Comparison of ENCODE assay signal across 2 fruit fly cellular contexts in the genomic region with DNA sequence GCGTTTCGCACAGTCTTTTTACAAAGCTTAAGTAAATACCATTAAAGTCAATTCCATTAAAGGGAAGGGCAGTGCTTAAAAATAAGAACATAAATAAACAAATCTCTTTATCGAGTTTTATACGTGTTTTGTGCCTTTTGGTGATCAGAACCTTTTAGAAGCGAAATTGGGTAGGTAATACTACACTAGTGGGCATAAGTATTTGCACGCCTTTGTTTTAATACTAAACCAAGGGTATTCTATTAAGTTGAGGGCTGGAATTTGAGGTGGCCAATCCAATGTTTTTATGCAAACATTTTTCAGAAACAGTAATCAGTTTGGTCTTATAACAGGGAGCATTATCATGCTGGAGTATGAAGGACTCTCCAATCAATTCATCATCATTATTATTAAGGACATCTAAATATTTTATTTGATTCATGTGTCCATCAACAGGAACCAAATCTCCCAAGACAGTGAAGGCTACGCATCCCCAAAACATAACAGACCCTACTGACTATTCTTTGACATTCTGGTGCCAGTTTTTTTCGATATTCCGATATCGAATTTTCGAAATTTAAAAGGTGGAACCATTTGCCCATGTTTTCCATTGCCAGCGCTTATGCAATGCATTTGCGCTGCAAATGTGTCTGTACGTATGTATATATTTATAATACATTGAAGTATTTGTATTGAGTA.
TF ChIP-seq lines count a peak whose summit lies in the region.

No protein-coding gene starts in this region.

- TF ChIP-seq CTCF in whole organism, embryonic (GFP tag; optimal IDR thresholded peaks at IDR 0.05; lab: Kevin White, UChicago): no peak

TF ChIP-seq in whole organism, adult, 20 proteins besides CTCF, POLR2A, EP300 and RAD21:
- TF ChIP-seq CG7045 (GFP tag; optimal IDR thresholded peaks at IDR 0.05; lab: Kevin White, UChicago) (no peak), CG5204 (GFP tag; optimal IDR thresholded peaks at IDR 0.05; lab: Kevin White, UChicago) (peak; percentile 11), bab1 (GFP tag; optimal IDR thresholded peaks at IDR 0.05; lab: Kevin White, UChicago) (no peak), CG12768 (GFP tag; optimal IDR thresholded peaks at IDR 0.05; lab: Kevin White, UChicago) (no peak)

TF ChIP-seq in whole organism, embryonic, 481 proteins besides CTCF, POLR2A, EP300 and RAD21:
- no peak for TF ChIP-seq Myb (GFP tag; optimal IDR thresholded peaks at IDR 0.05; lab: Kevin White, UChicago)
- TF ChIP-seq Chrac-16 (GFP tag; optimal IDR thresholded peaks at IDR 0.05; lab: Kevin White, UChicago): no peak
- no peak for TF ChIP-seq CG17186 (GFP tag; optimal IDR thresholded peaks at IDR 0.05; lab: Kevin White, UChicago)
- TF ChIP-seq ssp (GFP tag; IDR thresholded peaks at IDR 0.05; lab: Robert Waterston, UW): peak; percentile 86
- TF ChIP-seq NC2β (GFP tag; optimal IDR thresholded peaks at IDR 0.05; lab: Kevin White, UChicago): no peak
- no peak for TF ChIP-seq CG8478 (optimal IDR thresholded peaks at IDR 0.05; lab: Kevin White, UChicago)
- TF ChIP-seq CG1603 (tag; optimal IDR thresholded peaks at IDR 0.05; lab: Kevin White, UChicago): peak; percentile 46
- TF ChIP-seq zf30C (GFP tag; optimal IDR thresholded peaks at IDR 0.05; lab: Kevin White, UChicago): no peak
- TF ChIP-seq CG6654 (GFP tag; optimal IDR thresholded peaks at IDR 0.05; lab: Kevin White, UChicago): no peak
- 0 out of 2 replicates have a peak, but pooled peaks have one; percentile 37 for TF ChIP-seq ara (GFP tag; IDR thresholded peaks at IDR 0.05; lab: Robert Waterston, UW)
- TF ChIP-seq CG8388 (GFP tag; optimal IDR thresholded peaks at IDR 0.05; lab: Kevin White, UChicago): peak; percentile 92
- TF ChIP-seq CG17802 (tag; optimal IDR thresholded peaks at IDR 0.05; lab: Kevin White, UChicago): peak; percentile 84
- TF ChIP-seq row (GFP tag; IDR thresholded peaks at IDR 0.05; lab: Robert Waterston, UW): 0 out of 3 replicates have a peak, but pooled peaks have one; percentile 18
- no peak for TF ChIP-seq CG17328 (GFP tag; IDR thresholded peaks at IDR 0.05; lab: Robert Waterston, UW)
- TF ChIP-seq sens (GFP tag; lab: Kevin White, UChicago): peak; percentile 55
- no peak for TF ChIP-seq Awh (GFP tag; IDR thresholded peaks at IDR 0.05; lab: Robert Waterston, UW)
- peak; percentile 71 for TF ChIP-seq CG1024 (GFP tag; IDR thresholded peaks at IDR 0.05; lab: Robert Waterston, UW)
- peak; percentile 46 for TF ChIP-seq CG30020 (tag; optimal IDR thresholded peaks at IDR 0.05; lab: Kevin White, UChicago)
- TF ChIP-seq BtbVII (GFP tag; optimal IDR thresholded peaks at IDR 0.05; lab: Kevin White, UChicago): no peak
- peak; percentile 63; the same call in 2 of the 3 replicates for TF ChIP-seq CG7357 (GFP tag; IDR thresholded peaks at IDR 0.05; lab: Robert Waterston, UW)
- TF ChIP-seq Max (GFP tag; optimal IDR thresholded peaks at IDR 0.05; lab: Kevin White, UChicago): no peak
- no peak for TF ChIP-seq Sry-β (GFP tag; optimal IDR thresholded peaks at IDR 0.05; lab: Kevin White, UChicago)
- no peak for TF ChIP-seq hbn (GFP tag; IDR thresholded peaks at IDR 0.05; lab: Robert Waterston, UW; ENCODE audit: partially characterized antibody)
